Worm (Caenorhabditis elegans) whole organism, L2 larva: ENCODE measurements around the gene pde-12.

ENCODE experiments used
- aly-2 ChIP-seq: fragments of 150-350 bp; optimal IDR thresholded peaks from 2 replicates; lab custom pipeline; 2014; ENCODE audit warnings: missing biosample characterization, missing genetic modification characterization
- ama-1 ChIP-seq: fragments of 150-350 bp; optimal IDR thresholded peaks from 2 replicates; lab custom pipeline; 2018; ENCODE audit warnings: inconsistent platforms
- ceh-16 ChIP-seq: fragments of 150-350 bp; optimal IDR thresholded peaks from 2 replicates; lab custom pipeline; 2014; ENCODE audit warnings: missing biosample characterization, missing genetic modification characterization
- egl-27 ChIP-seq: sonication (generic microtip); optimal IDR thresholded peaks from 3 replicates; lab custom pipeline; 2017; ENCODE audit warnings: missing biosample characterization, missing genetic modification reagents, missing genetic modification characterization
- elt-3 ChIP-seq: sonication (generic microtip); optimal IDR thresholded peaks from 2 replicates; lab custom pipeline; 2017; ENCODE audit warnings: missing biosample characterization, missing genetic modification characterization
- lin-13 ChIP-seq: fragments of 150-350 bp; optimal IDR thresholded peaks from 2 replicates; lab custom pipeline; 2014; ENCODE audit warnings: missing biosample characterization, missing genetic modification reagents, missing genetic modification characterization
- lsy-2 ChIP-seq, 2 experiments: fragments of 150-350 bp in 1 of 2; sonication (generic microtip) in 1 of 2; optimal IDR thresholded peaks; 2 replicates each; lab custom pipeline; 2014 to 2017; ENCODE audit warnings: missing biosample characterization in 2 of 2, missing genetic modification characterization in 2 of 2
- nhr-12 ChIP-seq: fragments of 150-350 bp; optimal IDR thresholded peaks from 2 replicates; lab custom pipeline; 2014; ENCODE audit warnings: missing biosample characterization, missing genetic modification characterization
- nhr-237 ChIP-seq: fragments of 150-350 bp; optimal IDR thresholded peaks from 2 replicates; lab custom pipeline; 2014; ENCODE audit warnings: missing biosample characterization, missing genetic modification characterization
- nhr-25 ChIP-seq: fragments of 150-350 bp; sonication (generic microtip); optimal IDR thresholded peaks from 3 replicates; lab custom pipeline; 2014; ENCODE audit warnings: missing biosample characterization, missing genetic modification characterization
- nhr-6 ChIP-seq: fragments of 150-350 bp; optimal IDR thresholded peaks from 2 replicates; lab custom pipeline; 2014; ENCODE audit warnings: missing biosample characterization, missing genetic modification characterization
- nhr-77 ChIP-seq: fragments of 150-350 bp; optimal IDR thresholded peaks from 2 replicates; lab custom pipeline; 2014; ENCODE audit warnings: missing biosample characterization, missing genetic modification characterization
- sma-3 ChIP-seq: sonication (generic microtip); optimal IDR thresholded peaks from 2 replicates; lab custom pipeline; 2016; ENCODE audit warnings: missing genetic modification reagents, missing genetic modification characterization, missing compliant biosample characterization

DNA sequence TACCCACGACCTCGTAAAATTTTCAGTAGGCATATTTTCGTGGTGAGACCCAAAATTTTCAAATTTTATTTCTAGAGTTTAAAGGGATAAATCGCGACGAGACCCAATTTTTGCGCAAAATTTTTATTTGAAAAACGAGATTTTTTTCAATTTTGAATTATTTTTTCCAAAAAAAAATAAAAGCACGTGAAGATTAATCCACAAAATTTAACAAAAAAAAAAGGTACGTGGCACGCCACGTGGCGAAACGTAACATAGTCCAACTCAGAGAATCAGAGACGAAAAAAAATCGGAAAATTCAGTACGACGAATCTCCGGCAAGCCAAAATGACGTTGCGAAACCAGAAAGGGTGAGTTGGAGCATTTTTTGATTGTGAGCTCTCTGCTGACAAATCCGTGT is 30.3 kb upstream of the pde-12 start, which contains the start of gene C44B9.2:
- no peak for TF ChIP-seq lin-13 (GFP tag; lab: Kevin White, UChicago)
- TF ChIP-seq elt-3 (tag; lab: Kevin White, UChicago), result no peak
- TF ChIP-seq ceh-16 (tag; lab: Kevin White, UChicago), result no peak
- TF ChIP-seq ama-1 (lab: Kevin White, UChicago), result no peak
- no peak for TF ChIP-seq nhr-12 (tag; lab: Kevin White, UChicago)
- TF ChIP-seq egl-27 (tag; lab: Kevin White, UChicago), result no peak
- no peak for TF ChIP-seq lsy-2 (tag; optimal IDR thresholded peaks at IDR 0.05; lab: Kevin White, UChicago)
- TF ChIP-seq aly-2 (tag; lab: Kevin White, UChicago), result no peak
- TF ChIP-seq nhr-77 (tag; lab: Kevin White, UChicago), result no peak
- TF ChIP-seq nhr-25 (tag; lab: Kevin White, UChicago), result no peak
- no peak for TF ChIP-seq nhr-237 (tag; lab: Kevin White, UChicago)
- TF ChIP-seq nhr-6 (tag; lab: Kevin White, UChicago), result no peak
- no peak for TF ChIP-seq sma-3 (GFP tag; lab: Kevin White, UChicago)
